Worm (Caenorhabditis elegans): ENCODE results near the gene srsx-12.

ce11 chrV:4957619-4958018 is 23.2 kb downstream of the srsx-12 start:
- no peak for TF ChIP-seq ZK546.5 (tag; optimal IDR thresholded peaks at IDR 0.05)
- TF ChIP-seq fos-1 (tag; optimal IDR thresholded peaks at IDR 0.05), result no peak
